Worm (Caenorhabditis elegans): ENCODE measurements around the gene gst-9.
"Not testable (repeated sequence)": the region's sequence is repeated elsewhere in the genome, so short reads cannot be mapped to it uniquely, and the experiment has no call there.

gst-9 gene

DNA sequence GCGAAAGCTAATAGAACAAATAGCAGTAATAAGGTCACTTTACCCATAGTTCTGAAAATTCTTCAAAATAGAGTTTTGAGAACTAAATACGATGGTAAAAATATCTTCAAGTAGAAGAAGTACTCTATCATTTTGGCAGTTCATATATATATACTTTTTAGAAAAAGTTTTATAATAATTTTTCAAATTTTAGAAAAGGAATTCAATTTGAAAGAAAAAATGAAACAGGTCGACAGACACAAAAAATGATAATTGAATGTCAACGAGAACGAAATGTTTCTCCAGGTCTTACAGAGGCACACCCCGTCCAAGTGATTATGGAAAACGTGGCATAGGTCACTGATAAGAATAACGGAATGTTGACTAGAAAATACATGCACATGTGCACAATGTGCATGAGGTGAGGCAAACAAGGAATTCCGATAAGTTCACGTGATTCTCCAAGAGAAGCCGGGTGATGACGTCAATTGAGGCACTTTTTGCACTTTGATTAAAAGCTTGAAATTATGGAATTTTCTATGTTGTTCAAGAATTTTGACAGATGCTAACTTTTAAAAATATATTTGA lies 33.9 kb downstream of the gst-9 start, which contains the start of gene aagr-2 (continued):
- TF ChIP-seq aly-2 (tag; optimal IDR thresholded peaks at IDR 0.05) (no peak), lim-7 (GFP tag; IDR thresholded peaks at IDR 0.05) (no peak), dpl-1 (GFP tag; optimal IDR thresholded peaks at IDR 0.05) (no peak), cey-2 (tag; optimal IDR thresholded peaks at IDR 0.05; ENCODE audit: borderline replicate concordance, insufficient read depth) (no peak), fkh-10 (GFP tag; optimal IDR thresholded peaks at IDR 0.05) (no peak), ZK337.2 (GFP tag; IDR thresholded peaks at IDR 0.05) (no peak), nhr-41 (GFP tag; IDR thresholded peaks at IDR 0.05) (peak; percentile 77; the same call in 1 of the 2 replicates), daf-19 (GFP tag; conservative IDR thresholded peaks at IDR 0.05) (no peak), pha-4 (GFP tag; IDR thresholded peaks at IDR 0.05) (no peak; the same call in 1 of the 2 replicates), pha-4 (tag; optimal IDR thresholded peaks at IDR 0.05) (no peak), nhr-76 (tag; optimal IDR thresholded peaks at IDR 0.05) (no peak), daf-8 (GFP tag; IDR thresholded peaks at IDR 0.05) (no peak), ceh-32 (tag; optimal IDR thresholded peaks at IDR 0.05; ENCODE audit: poor library complexity) (no peak), lsy-2 (tag; optimal IDR thresholded peaks at IDR 0.05) (peak in 1 of 2 experiments; percentile 25), spr-3 (GFP tag; optimal IDR thresholded peaks at IDR 0.05) (no peak), hif-1 (tag; optimal IDR thresholded peaks at IDR 0.05) (no peak), madf-5 (GFP tag; IDR thresholded peaks at IDR 0.05) (no peak), mxl-2 (GFP tag; conservative IDR thresholded peaks at IDR 0.05) (0 out of 2 replicates have a peak, but pooled peaks have one; percentile 27), F44E2.7 (GFP tag; IDR thresholded peaks at IDR 0.05) (no peak), daf-16 (GFP tag; optimal IDR thresholded peaks at IDR 0.05) (peak in 1 of 2 experiments; percentile 2), daf-16 (tag; optimal IDR thresholded peaks at IDR 0.05) (peak; percentile 94), unc-39 (tag; optimal IDR thresholded peaks at IDR 0.05) (no peak), snpc-4 (tag; optimal IDR thresholded peaks at IDR 0.05) (no peak), egl-43 (GFP tag; IDR thresholded peaks at IDR 0.05) (no peak), lin-39 (tag; optimal IDR thresholded peaks at IDR 0.05) (no peak), lin-1 (GFP tag; IDR thresholded peaks at IDR 0.05) (peak; percentile 54), nhr-42 (GFP tag; IDR thresholded peaks at IDR 0.05) (no peak), php-3 (GFP tag; IDR thresholded peaks at IDR 0.05) (peak; percentile 60), F49E8.2 (tag; optimal IDR thresholded peaks at IDR 0.05; ENCODE audit: borderline replicate concordance) (no peak), sdz-12 (GFP tag; optimal IDR thresholded peaks at IDR 0.05) (no peak), ceh-44 (GFP tag; IDR thresholded peaks at IDR 0.05) (no peak), F26F4.8 (GFP tag; conservative IDR thresholded peaks at IDR 0.05) (no peak), ces-1 (GFP tag; optimal IDR thresholded peaks at IDR 0.05) (no peak), T26A8.4 (GFP tag; IDR thresholded peaks at IDR 0.05) (no peak), nhr-10 (tag; optimal IDR thresholded peaks at IDR 0.05) (no peak), spr-1 (tag; optimal IDR thresholded peaks at IDR 0.05) (no peak), dmd-6 (GFP tag; IDR thresholded peaks at IDR 0.05) (peak; percentile 99), zfp-2 (tag; optimal IDR thresholded peaks at IDR 0.05) (no peak), hlh-30 (tag; optimal IDR thresholded peaks at IDR 0.05; ENCODE audit: insufficient read depth) (peak; percentile 62), unc-130 (GFP tag; optimal IDR thresholded peaks at IDR 0.05) (no peak), saeg-2 (GFP tag; IDR thresholded peaks at IDR 0.05) (peak; percentile 60; the same call in 1 of the 2 replicates)

DNA sequence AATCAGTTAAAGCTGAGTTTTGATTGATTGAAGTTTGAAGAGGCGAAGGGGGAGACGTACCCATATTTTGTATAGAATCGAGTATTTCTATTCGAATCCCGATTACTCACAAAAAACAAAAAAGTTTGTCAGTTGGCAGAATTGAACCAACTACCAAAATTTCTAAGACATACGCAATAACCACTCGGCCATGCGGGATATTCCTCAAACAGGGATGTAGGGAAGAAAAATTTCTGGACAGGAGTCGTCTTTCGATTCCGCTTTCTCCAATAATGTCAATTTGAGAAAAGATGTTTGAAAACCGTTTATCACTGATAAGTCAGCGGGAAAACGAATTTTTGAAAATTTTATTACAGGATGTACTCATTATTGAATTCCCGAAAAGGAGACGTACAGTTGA lies 37.0 kb downstream of the gst-9 start:
- TF ChIP-seq lin-1 (GFP tag; IDR thresholded peaks at IDR 0.05): peak; percentile 70
- 0 out of 2 replicates have a peak, but pooled peaks have one; percentile 18 for TF ChIP-seq zip-11 (GFP tag; IDR thresholded peaks at IDR 0.05)
- peak; percentile 82 for TF ChIP-seq dmd-8 (GFP tag; IDR thresholded peaks at IDR 0.05)
- peak; percentile 12; the same call in 1 of the 2 replicates for TF ChIP-seq dmd-6 (GFP tag; IDR thresholded peaks at IDR 0.05)
- peak; percentile 88 for TF ChIP-seq tra-1 (GFP tag; IDR thresholded peaks at IDR 0.05)
- TF ChIP-seq ZK337.2 (GFP tag; IDR thresholded peaks at IDR 0.05): peak; percentile 76; the same call in 1 of the 2 replicates
- peak; percentile 81 for TF ChIP-seq lin-38 (GFP tag; IDR thresholded peaks at IDR 0.05)
- peak; percentile 79; the same call in 1 of the 2 replicates for TF ChIP-seq pha-4 (GFP tag; IDR thresholded peaks at IDR 0.05)
- TF ChIP-seq pha-4 (tag; optimal IDR thresholded peaks at IDR 0.05): not testable (repeated sequence)
- peak; percentile 87; the same call in 1 of the 2 replicates for TF ChIP-seq Y105C5A.15 (GFP tag; IDR thresholded peaks at IDR 0.05)
- TF ChIP-seq D1046.2 (GFP tag; IDR thresholded peaks at IDR 0.05): peak; percentile 86
- peak; percentile 93 for TF ChIP-seq lim-7 (GFP tag; IDR thresholded peaks at IDR 0.05)
- TF ChIP-seq dmd-9 (GFP tag; IDR thresholded peaks at IDR 0.05): 0 out of 2 replicates have a peak, but pooled peaks have one; percentile 60
- peak; percentile 59; the same call in 1 of the 2 replicates for TF ChIP-seq hmg-1.1 (GFP tag; IDR thresholded peaks at IDR 0.05)
- TF ChIP-seq snpc-1.2 (GFP tag; IDR thresholded peaks at IDR 0.05): peak; percentile 79
- peak; percentile 51; the same call in 1 of the 2 replicates for TF ChIP-seq nhr-42 (GFP tag; IDR thresholded peaks at IDR 0.05)
- TF ChIP-seq madf-5 (GFP tag; IDR thresholded peaks at IDR 0.05): peak; percentile 75; a peak in 2 of 4 replicates

Measured in whole organism, L4 larva.